Worm (Caenorhabditis elegans): ENCODE measurements around the gene W09H1.1.

Gene W09H1.1

ce11 chrII:13181465-13181864, at the start of gene W09H1.1:
Gene W09H1.1 (minus strand): TSS chrII:13181565.
- no peak for TF ChIP-seq Y95B8A.8 (GFP tag; IDR thresholded peaks at IDR 0.05)
- no peak for TF ChIP-seq F37B4.10 (GFP tag; IDR thresholded peaks at IDR 0.05)
- no peak for TF ChIP-seq ztf-6 (GFP tag; IDR thresholded peaks at IDR 0.05)
- TF ChIP-seq Y67H2A.10 (GFP tag; conservative IDR thresholded peaks at IDR 0.05), result no peak
- no peak for TF ChIP-seq lin-40 (tag; optimal IDR thresholded peaks at IDR 0.05)
- TF ChIP-seq ZK185.1 (tag; optimal IDR thresholded peaks at IDR 0.05; ENCODE audit: poor library complexity, severe bottlenecking), result no peak
- no peak for TF ChIP-seq bed-1 (GFP tag; IDR thresholded peaks at IDR 0.05)
- TF ChIP-seq hlh-26 (GFP tag; conservative IDR thresholded peaks at IDR 0.05), result no peak
- TF ChIP-seq repo-1 (tag; optimal IDR thresholded peaks at IDR 0.05), result no peak
- TF ChIP-seq Y53F4B.3 (GFP tag; IDR thresholded peaks at IDR 0.05), result no peak
- TF ChIP-seq nhr-90 (tag; optimal IDR thresholded peaks at IDR 0.05), result no peak

ce11 chrII:13230489-13231196, 49.3 kb upstream of the W09H1.1 start:
- TF ChIP-seq F22D6.2 (tag; optimal IDR thresholded peaks at IDR 0.05), result no peak
- no peak for TF ChIP-seq ceh-27 (GFP tag; optimal IDR thresholded peaks at IDR 0.05)
- 0 out of 2 replicates have a peak, but pooled peaks have one; percentile 32 for TF ChIP-seq madf-3 (GFP tag; IDR thresholded peaks at IDR 0.05)
- TF ChIP-seq ama-1 (optimal IDR thresholded peaks at IDR 0.05), result no peak
- no peak for TF ChIP-seq ama-1 (GFP tag; optimal IDR thresholded peaks at IDR 0.05)

ce11 chrII:13219373-13219772, 38.0 kb upstream of the W09H1.1 start:
- TF ChIP-seq F52B5.7 (tag; optimal IDR thresholded peaks at IDR 0.05), result no peak
- TF ChIP-seq ztf-25 (GFP tag; IDR thresholded peaks at IDR 0.05), result no peak

ce11 chrII:13215792-13216191, 34.4 kb upstream of the W09H1.1 start, which contains the start of gene F15D4.2:
Gene F15D4.2 (plus strand): TSS chrII:13216092.
- TF ChIP-seq ztf-22 (GFP tag; optimal IDR thresholded peaks at IDR 0.05) (no peak), ceh-27 (GFP tag; optimal IDR thresholded peaks at IDR 0.05) (no peak), mcd-1 (GFP tag; IDR thresholded peaks at IDR 0.05) (no peak)

ce11 chrII:13199674-13200215, 18.4 kb upstream of the W09H1.1 start, which contains the start of gene btf-1:
Gene btf-1 (plus strand): TSS chrII:13200165.
- TF ChIP-seq Y79H2A.3 (GFP tag; conservative IDR thresholded peaks at IDR 0.05), result no peak
- no peak for TF ChIP-seq ztf-25 (GFP tag; IDR thresholded peaks at IDR 0.05)
- TF ChIP-seq dpff-1 (tag; optimal IDR thresholded peaks at IDR 0.05), result no peak
- TF ChIP-seq ets-4 (GFP tag; optimal IDR thresholded peaks at IDR 0.05), result no peak
- peak; percentile 79 for TF ChIP-seq zim-3 (tag; optimal IDR thresholded peaks at IDR 0.05)
- no peak for TF ChIP-seq F49E8.2 (tag; optimal IDR thresholded peaks at IDR 0.05; ENCODE audit: insufficient read depth)
- TF ChIP-seq bed-1 (GFP tag; IDR thresholded peaks at IDR 0.05), result no peak
- peak; percentile 76; the same call in 1 of the 2 replicates for TF ChIP-seq Y53G8AR.9 (GFP tag; conservative IDR thresholded peaks at IDR 0.05)
- peak; percentile 56 to 72 for TF ChIP-seq let-607 (tag; optimal IDR thresholded peaks at IDR 0.05)
- peak; percentile 92 for TF ChIP-seq lin-54 (GFP tag; optimal IDR thresholded peaks at IDR 0.05)
- TF ChIP-seq ama-1 (optimal IDR thresholded peaks at IDR 0.05), result peak; percentile 58
- peak in 1 of 2 experiments; percentile 63 for TF ChIP-seq ama-1 (GFP tag; optimal IDR thresholded peaks at IDR 0.05)
- TF ChIP-seq ceh-40 (GFP tag; IDR thresholded peaks at IDR 0.05), result no peak
- TF ChIP-seq him-1 (tag; optimal IDR thresholded peaks at IDR 0.05), result no peak
- TF ChIP-seq madf-8 (GFP tag; conservative IDR thresholded peaks at IDR 0.05), result no peak
- TF ChIP-seq nhr-80 (tag; optimal IDR thresholded peaks at IDR 0.05), result no peak
- TF ChIP-seq ztf-6 (GFP tag; IDR thresholded peaks at IDR 0.05), result no peak
- no peak for TF ChIP-seq nfya-2 (GFP tag; IDR thresholded peaks at IDR 0.05)
- no peak; the same call in 1 of the 2 replicates for TF ChIP-seq F33H1.4 (GFP tag; IDR thresholded peaks at IDR 0.05)
- peak; percentile 20 for TF ChIP-seq lsy-27 (tag; optimal IDR thresholded peaks at IDR 0.05; ENCODE audit: borderline replicate concordance, insufficient read depth)
- peak; percentile 88 for TF ChIP-seq K12H6.12 (tag; optimal IDR thresholded peaks at IDR 0.05)
- TF ChIP-seq ceh-100 (GFP tag; IDR thresholded peaks at IDR 0.05), result peak; percentile 97
- TF ChIP-seq F22D6.2 (tag; optimal IDR thresholded peaks at IDR 0.05), result no peak
- 0 out of 2 replicates have a peak, but pooled peaks have one; percentile 45 for TF ChIP-seq ztf-28 (GFP tag; IDR thresholded peaks at IDR 0.05)
- TF ChIP-seq ekl-4 (GFP tag; IDR thresholded peaks at IDR 0.05), result peak; percentile 74
- TF ChIP-seq ceh-27 (GFP tag; optimal IDR thresholded peaks at IDR 0.05), result peak; percentile 47

All from whole organism, young adult.